Worm (Caenorhabditis elegans) whole organism, dauer: ENCODE measurements around the gene F08F8.6.

Experiments
- unc-62 ChIP-seq: sonication (generic microtip); optimal IDR thresholded peaks from 2 replicates; lab custom pipeline; 2017; ENCODE audit warnings: missing biosample characterization, missing genetic modification reagents, missing genetic modification characterization

Gene F08F8.6

ce11 chrIII:7387359-7387758 is 43.9 kb downstream of the F08F8.6 start:
- TF ChIP-seq unc-62 (GFP tag; lab: Kevin White, UChicago): no peak

ce11 chrIII:7395354-7395753 is 51.9 kb downstream of the F08F8.6 start, which contains the start of gene lgc-50:
Gene lgc-50, minus strand, starts transcription at chrIII:7395454.
- no peak for TF ChIP-seq unc-62 (GFP tag; lab: Kevin White, UChicago)
